Fruit fly (Drosophila melanogaster) whole organism, pupa: Measurements from ENCODE around the gene PGRP-SD.

Experiments used
- CG10348 ChIP-seq: fragments of 200-800 bp; sonication (Bioruptor generic); IDR thresholded peaks from 2 replicates; pipeline ENCODE4 v1.3.6; 2022; ENCODE audit warnings: missing biosample characterization, missing genetic modification characterization
- CG14655 ChIP-seq: fragments of 200-800 bp; sonication (Bioruptor generic); optimal IDR thresholded peaks from 3 replicates; lab custom pipeline; 2017; ENCODE audit warnings: mild to moderate bottlenecking, missing biosample characterization, missing genetic modification reagents, missing genetic modification characterization
- CG15710 ChIP-seq: fragments of 200-800 bp; sonication (Bioruptor generic); optimal IDR thresholded peaks from 2 replicates; lab custom pipeline; 2018; ENCODE audit warnings: missing biosample characterization, mild to moderate bottlenecking, missing genetic modification characterization, moderate library complexity
- CG32121 ChIP-seq: fragments of 200-800 bp; sonication (Bioruptor generic); IDR thresholded peaks from 2 replicates; pipeline ENCODE4 v1.3.6; 2022; ENCODE audit warnings: missing biosample characterization, missing genetic modification characterization
- CG34367 ChIP-seq: fragments of 200-800 bp; sonication (Bioruptor generic); optimal IDR thresholded peaks from 2 replicates; lab custom pipeline; 2018; ENCODE audit warnings: missing biosample characterization, mild to moderate bottlenecking, missing genetic modification characterization
- CG8301 ChIP-seq: fragments of 200-800 bp; sonication (Bioruptor generic); optimal IDR thresholded peaks from 2 replicates; lab custom pipeline; 2018; ENCODE audit warnings: missing biosample characterization, mild to moderate bottlenecking, missing genetic modification characterization
- D1 ChIP-seq: fragments of 200-800 bp; sonication (Bioruptor generic); optimal IDR thresholded peaks from 2 replicates; lab custom pipeline; 2018; ENCODE audit warnings: missing biosample characterization, mild to moderate bottlenecking, missing genetic modification characterization, moderate library complexity
- EcR ChIP-seq: fragments of 200-800 bp; sonication (Bioruptor generic); optimal IDR thresholded peaks from 3 replicates; lab custom pipeline; 2019; ENCODE audit warnings: missing biosample characterization, missing genetic modification characterization, mild to moderate bottlenecking, moderate library complexity, missing genetic modification reagents
- Ets98B ChIP-seq: fragments of 200-800 bp; sonication (Bioruptor generic); IDR thresholded peaks from 2 replicates; pipeline ENCODE4 v1.3.6; 2022; ENCODE audit warnings: missing biosample characterization, missing genetic modification characterization
- Pif1A ChIP-seq: fragments of 200-800 bp; sonication (Bioruptor generic); optimal IDR thresholded peaks from 3 replicates; lab custom pipeline; 2016; ENCODE audit warnings: missing biosample characterization, missing genetic modification characterization
- Pif1B ChIP-seq: fragments of 200-800 bp; sonication (Bioruptor generic); optimal IDR thresholded peaks from 3 replicates; lab custom pipeline; 2016; ENCODE audit warnings: missing biosample characterization, missing genetic modification characterization
- Snoo ChIP-seq: fragments of 200-800 bp; sonication (Bioruptor generic); optimal IDR thresholded peaks from 3 replicates; lab custom pipeline; 2017; ENCODE audit warnings: missing biosample characterization, mild to moderate bottlenecking, missing genetic modification characterization, inconsistent platforms
- gl ChIP-seq: fragments of 200-800 bp; sonication (Bioruptor generic); optimal IDR thresholded peaks from 2 replicates; lab custom pipeline; 2018; ENCODE audit warnings: missing biosample characterization, mild to moderate bottlenecking, missing genetic modification characterization

DNA sequence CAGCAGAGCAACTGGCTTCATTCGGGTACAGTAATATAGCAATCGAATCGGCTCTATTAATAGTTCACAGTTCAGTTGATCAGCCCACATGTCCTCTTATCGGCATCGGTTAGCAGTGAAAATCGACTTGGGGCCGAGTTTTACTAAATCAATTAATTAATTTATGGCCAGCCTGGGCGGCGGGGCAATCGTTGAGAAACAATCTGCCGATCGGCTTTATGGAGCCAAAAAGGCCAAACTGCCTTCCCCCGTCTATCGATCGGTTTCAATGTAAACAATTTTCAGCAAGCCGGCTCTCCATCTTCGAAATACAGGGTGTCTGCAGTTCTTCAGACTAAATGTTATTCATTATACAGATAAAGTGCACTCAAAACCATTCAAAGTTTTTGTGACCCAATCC, 17.4 kb upstream of the PGRP-SD start:
- TF ChIP-seq Snoo (no peak), Pif1B (GFP tag; lab: Kevin White, UChicago) (no peak), EcR (GFP tag; lab: Kevin White, UChicago) (no peak), CG32121 (no peak), CG10348 (GFP tag; lab: Robert Waterston, UW) (no peak), CG14655 (GFP tag; lab: Kevin White, UChicago) (no peak), CG15710 (tag; lab: Kevin White, UChicago) (no peak), CG34367 (tag; lab: Kevin White, UChicago) (no peak), Pif1A (GFP tag; lab: Kevin White, UChicago) (no peak), gl (no peak), CG8301 (no peak), Ets98B (GFP tag; lab: Robert Waterston, UW) (no peak), D1 (tag; lab: Kevin White, UChicago) (no peak)
